Fruit fly (Drosophila melanogaster) whole organism, wandering third instar larva: ENCODE measurements around the gene CG33639.
A peak's percentile ranks its signal among the peaks of the same experiment; 100 is the strongest.

ENCODE experiments used
- Abd-B ChIP-seq: fragments of >200 bp; optimal IDR thresholded peaks from 2 replicates; lab custom pipeline; 2017; ENCODE audit warnings: missing biosample characterization, missing genetic modification characterization
- CG9705 ChIP-seq: fragments of 200-800 bp; sonication (Bioruptor generic); optimal IDR thresholded peaks from 2 replicates; lab custom pipeline; 2018; ENCODE audit warnings: missing biosample characterization, mild to moderate bottlenecking, missing genetic modification characterization
- CrebA ChIP-seq: fragments of 200-800 bp; sonication (Bioruptor generic); optimal IDR thresholded peaks from 2 replicates; lab custom pipeline; 2016; ENCODE audit warnings: missing biosample characterization, mild to moderate bottlenecking, missing genetic modification characterization, borderline replicate concordance
- Dfd ChIP-seq: fragments of >200 bp; optimal IDR thresholded peaks from 2 replicates; lab custom pipeline; 2017; ENCODE audit warnings: missing biosample characterization, missing genetic modification characterization
- Dif ChIP-seq: fragments of 200-275, 200-300 bp; sonication (Bioruptor generic); optimal IDR thresholded peaks from 2 replicates; lab custom pipeline; 2018; ENCODE audit warnings: missing biosample characterization, missing genetic modification characterization; ENCODE audit not compliant: partially characterized antibody
- Hnf4 ChIP-seq: fragments of 200-800 bp; sonication (Bioruptor generic); optimal IDR thresholded peaks from 2 replicates; lab custom pipeline; 2016; ENCODE audit warnings: missing biosample characterization, mild to moderate bottlenecking, missing genetic modification characterization
- Hr78 ChIP-seq: fragments of >200 bp; optimal IDR thresholded peaks from 2 replicates; lab custom pipeline; 2017; ENCODE audit warnings: missing biosample characterization, missing genetic modification characterization
- Jra ChIP-seq: sonication (Bioruptor generic); optimal IDR thresholded peaks from 2 replicates; lab custom pipeline; 2016; ENCODE audit warnings: missing biosample characterization, missing genetic modification characterization
- Mio ChIP-seq: sonication (Bioruptor generic); optimal IDR thresholded peaks from 2 replicates; lab custom pipeline; 2016; ENCODE audit warnings: missing biosample characterization, missing genetic modification characterization
- Myc ChIP-seq: fragments of >200 bp; optimal IDR thresholded peaks from 2 replicates; lab custom pipeline; 2017
- N ChIP-seq: fragments of >200 bp; optimal IDR thresholded peaks from 2 replicates; lab custom pipeline; 2018; ENCODE audit warnings: missing biosample characterization, missing external identifiers, missing genetic modification characterization
- Rel ChIP-seq, 2 experiments: fragments of 200-800 bp; sonication (Bioruptor generic) in 1 of 2; optimal IDR thresholded peaks; 2 replicates in 1 of 2; 3 replicates in 1 of 2; lab custom pipeline; 2016 to 2019; ENCODE audit warnings: mild to moderate bottlenecking in 2 of 2, missing biosample characterization in 2 of 2, missing genetic modification characterization in 2 of 2, moderate library complexity in 1 of 2
- Sp1 ChIP-seq: fragments of 200-800 bp; sonication (Bioruptor generic); optimal IDR thresholded peaks from 3 replicates; lab custom pipeline; 2019; ENCODE audit warnings: missing biosample characterization, mild to moderate bottlenecking, missing genetic modification characterization, moderate library complexity
- Vsx2 ChIP-seq: fragments of 200-300, 225-300 bp; sonication (Bioruptor generic); optimal IDR thresholded peaks from 2 replicates; lab custom pipeline; 2018; ENCODE audit warnings: missing biosample characterization, missing genetic modification characterization; ENCODE audit not compliant: partially characterized antibody
- br ChIP-seq: fragments of 200-800 bp; sonication (Bioruptor generic); optimal IDR thresholded peaks from 2 replicates; lab custom pipeline; 2016; ENCODE audit warnings: missing biosample characterization, missing genetic modification characterization
- brk ChIP-seq: fragments of 200-800 bp; sonication (Bioruptor generic); optimal IDR thresholded peaks from 2 replicates; lab custom pipeline; 2016; ENCODE audit warnings: missing biosample characterization, mild to moderate bottlenecking, missing genetic modification characterization
- dl ChIP-seq, 2 experiments: fragments of 175-275, 200-275 bp in 1 of 2; fragments of 200-275 bp in 1 of 2; sonication (Bioruptor generic); optimal IDR thresholded peaks; lab custom pipeline; 2018; ENCODE audit warnings: mild to moderate bottlenecking in 2 of 2, missing biosample characterization in 2 of 2, missing genetic modification characterization in 2 of 2, moderate library complexity in 2 of 2; ENCODE audit not compliant: partially characterized antibody in 2 of 2, insufficient read depth in 1 of 2
- dmrt93B ChIP-seq: fragments of 200-800 bp; sonication (Bioruptor generic); optimal IDR thresholded peaks from 2 replicates; lab custom pipeline; 2018; ENCODE audit warnings: missing biosample characterization, mild to moderate bottlenecking, missing genetic modification characterization
- dsf ChIP-seq: sonication (Bioruptor generic); optimal IDR thresholded peaks from 2 replicates; lab custom pipeline; 2016; ENCODE audit warnings: missing biosample characterization, missing genetic modification characterization, borderline replicate concordance
- ey ChIP-seq: fragments of 200-800 bp; sonication (Bioruptor generic); optimal IDR thresholded peaks from 2 replicates; lab custom pipeline; 2016; ENCODE audit warnings: missing biosample characterization, missing genetic modification characterization
- foxo ChIP-seq, 2 experiments: fragments of 200-800 bp; sonication (Bioruptor generic); optimal IDR thresholded peaks; 2 replicates in 1 of 2; 3 replicates in 1 of 2; lab custom pipeline; 2016 to 2017; ENCODE audit warnings: missing biosample characterization in 2 of 2, missing genetic modification characterization in 2 of 2
- fru ChIP-seq: fragments of 200-800 bp; sonication (Bioruptor generic); optimal IDR thresholded peaks from 3 replicates; lab custom pipeline; 2016; ENCODE audit warnings: missing biosample characterization, mild to moderate bottlenecking, missing genetic modification characterization
- h ChIP-seq: fragments of 200-800 bp; sonication (Bioruptor generic); optimal IDR thresholded peaks from 3 replicates; lab custom pipeline; 2016; ENCODE audit warnings: missing biosample characterization, mild to moderate bottlenecking, missing genetic modification characterization
- lola ChIP-seq: fragments of >200 bp; optimal IDR thresholded peaks from 2 replicates; lab custom pipeline; 2017; ENCODE audit warnings: missing biosample characterization, missing genetic modification characterization
- pan ChIP-seq: fragments of >200 bp; optimal IDR thresholded peaks from 2 replicates; lab custom pipeline; 2017
- rgr ChIP-seq: fragments of 200-800 bp; sonication (Bioruptor generic); optimal IDR thresholded peaks from 3 replicates; lab custom pipeline; 2016; ENCODE audit warnings: missing biosample characterization, mild to moderate bottlenecking, missing genetic modification characterization
- sv ChIP-seq: fragments of 200-800 bp; sonication (Bioruptor generic); optimal IDR thresholded peaks from 3 replicates; lab custom pipeline; 2016; ENCODE audit warnings: missing biosample characterization, missing genetic modification characterization
- tai ChIP-seq: sonication (Bioruptor generic); optimal IDR thresholded peaks from 2 replicates; lab custom pipeline; 2016; ENCODE audit warnings: missing biosample characterization, missing genetic modification characterization
- woc ChIP-seq: sonication (Bioruptor generic); optimal IDR thresholded peaks from 2 replicates; lab custom pipeline; 2016; ENCODE audit warnings: missing biosample characterization, mild to moderate bottlenecking, missing genetic modification characterization

The CG33639 gene

DNA sequence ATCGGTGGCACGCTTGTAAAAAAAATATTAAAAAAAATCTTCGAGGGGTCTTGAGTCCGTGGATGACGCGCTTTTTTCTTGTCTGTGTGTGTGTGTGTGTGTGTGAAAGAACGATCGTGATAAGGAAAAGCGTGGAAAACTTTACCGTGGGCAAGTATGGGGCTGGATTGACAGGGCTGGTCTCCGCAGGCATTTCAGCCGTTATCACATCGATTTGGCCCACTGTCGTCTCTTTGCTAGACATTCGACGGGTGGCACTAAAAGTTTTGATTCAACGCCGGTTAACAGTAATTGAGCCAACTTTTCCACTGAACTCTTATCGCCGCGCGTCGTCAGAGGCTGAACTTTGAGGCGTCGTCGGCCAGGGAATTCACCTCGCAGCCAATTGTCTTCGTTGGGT is 21.0 kb upstream of the CG33639 start:
- TF ChIP-seq ey (GFP tag; lab: Kevin White, UChicago): no peak
- TF ChIP-seq CG9705: no peak
- TF ChIP-seq Dfd (GFP tag; lab: Kevin White, UChicago): no peak
- no peak for TF ChIP-seq brk (GFP tag; lab: Kevin White, UChicago)
- no peak for TF ChIP-seq Rel (GFP tag; optimal IDR thresholded peaks at IDR 0.05; lab: Kevin White, UChicago)
- TF ChIP-seq Rel (tag; optimal IDR thresholded peaks at IDR 0.05; lab: Kevin White, UChicago): no peak
- no peak for TF ChIP-seq Myc (lab: Kevin White, UChicago)
- TF ChIP-seq Mio (GFP tag; lab: Kevin White, UChicago): no peak
- no peak for TF ChIP-seq dmrt93B (GFP tag; lab: Kevin White, UChicago)
- TF ChIP-seq Sp1 (GFP tag; lab: Kevin White, UChicago): no peak
- TF ChIP-seq dl (GFP tag; optimal IDR thresholded peaks at IDR 0.05; lab: Kevin White, UChicago; ENCODE audit: insufficient read depth in 1 of 2, partially characterized antibody in 2 of 2): no peak

DNA sequence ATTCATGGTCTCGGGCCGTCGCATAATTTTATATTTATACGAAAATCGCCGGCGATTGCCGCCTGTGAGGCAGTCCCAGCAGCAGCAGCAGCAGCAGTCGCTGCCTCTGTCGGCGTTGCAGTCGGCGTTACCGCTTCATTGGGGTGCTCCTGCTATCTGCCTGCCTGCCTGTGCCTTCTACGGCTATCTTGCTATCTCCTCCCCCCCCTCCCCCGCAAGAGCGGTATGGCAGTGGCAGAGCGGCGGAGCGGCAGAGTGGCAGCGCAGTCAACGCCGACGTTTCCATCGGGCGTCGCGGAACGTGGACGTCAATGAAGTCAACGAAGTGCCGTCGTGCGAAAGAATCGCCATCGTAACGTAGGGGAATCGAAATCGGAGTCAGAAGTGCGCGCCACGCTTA is 19.3 kb upstream of the CG33639 start:
- TF ChIP-seq Dfd (GFP tag; lab: Kevin White, UChicago) (peak; percentile 70), sv (GFP tag; lab: Kevin White, UChicago) (no peak), woc (GFP tag; lab: Kevin White, UChicago) (no peak)

DNA sequence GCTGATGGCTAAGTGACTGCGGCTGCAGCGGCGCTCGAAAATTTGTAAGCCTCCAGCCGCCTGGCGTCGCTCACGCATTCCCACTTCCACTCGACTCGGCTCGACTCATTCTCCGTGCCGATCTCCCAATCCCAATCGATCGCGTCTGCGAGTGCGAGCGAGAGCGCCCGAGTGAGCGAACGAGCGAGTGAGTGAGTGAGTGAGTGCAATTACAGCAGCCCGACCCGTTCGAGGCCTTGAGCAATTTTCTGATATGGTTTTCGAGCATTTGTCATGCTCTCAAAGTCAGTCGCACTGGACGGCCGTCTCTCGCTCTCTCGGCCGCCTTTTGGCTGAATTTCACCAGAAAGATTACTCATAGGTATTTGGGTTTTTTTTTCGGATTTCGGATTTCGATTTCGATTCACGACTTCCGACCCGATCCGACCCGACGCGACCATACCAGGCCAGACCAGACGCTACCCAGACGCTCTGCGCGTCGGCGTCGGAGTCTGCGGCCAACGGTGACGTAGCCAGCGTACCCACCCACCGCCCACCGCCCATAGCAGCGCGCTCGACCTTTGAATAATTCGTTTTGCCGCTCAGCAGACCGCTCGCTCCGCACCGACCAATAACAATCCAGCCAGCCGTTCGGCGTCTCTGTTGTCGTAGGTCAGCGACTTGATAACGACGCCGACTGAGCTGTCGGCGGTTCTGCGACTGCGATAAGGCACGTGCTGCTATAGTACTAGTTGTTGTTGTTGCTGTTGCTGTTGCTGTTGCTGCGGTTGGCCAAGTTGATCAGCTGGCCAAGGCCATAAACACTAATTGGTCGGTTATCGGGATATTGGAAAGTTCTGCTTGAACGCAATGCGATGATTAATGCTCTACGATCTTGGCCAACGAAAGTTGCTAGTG is 17.7 kb upstream of the CG33639 start:
- TF ChIP-seq rgr (GFP tag; lab: Kevin White, UChicago) (no peak), pan (lab: Kevin White, UChicago) (no peak), ey (GFP tag; lab: Kevin White, UChicago) (no peak), br (GFP tag; lab: Kevin White, UChicago) (no peak), dl (GFP tag; optimal IDR thresholded peaks at IDR 0.05; lab: Kevin White, UChicago; ENCODE audit: insufficient read depth in 1 of 2, partially characterized antibody in 2 of 2) (peak in 1 of 2 experiments; percentile 62), Vsx2 (GFP tag; lab: Kevin White, UChicago) (no peak)
- TF ChIP-seq, all 38 proteins: peak for 1

DNA sequence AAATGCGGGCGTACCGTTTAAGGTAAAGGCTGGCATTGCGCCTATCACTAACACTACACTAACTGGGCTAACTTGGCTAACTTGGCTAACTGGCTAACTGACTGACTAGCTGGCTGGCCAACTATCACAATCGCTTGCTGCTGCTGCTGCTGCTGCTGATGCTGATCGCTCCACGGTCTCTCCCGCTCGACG is 17.2 kb upstream of the CG33639 start, which contains the start of gene upd2:
Gene upd2 (minus strand): TSS at position 101 of the 192 bp plus-strand sequence.
- TF ChIP-seq Hr78 (GFP tag; lab: Kevin White, UChicago): no peak
- TF ChIP-seq dl (GFP tag; optimal IDR thresholded peaks at IDR 0.05; lab: Kevin White, UChicago; ENCODE audit: insufficient read depth in 1 of 2, partially characterized antibody in 2 of 2): no peak
- no peak for TF ChIP-seq Jra (GFP tag; lab: Kevin White, UChicago)
- TF ChIP-seq dsf (GFP tag; lab: Kevin White, UChicago): no peak
- TF ChIP-seq Mio (GFP tag; lab: Kevin White, UChicago): no peak
- no peak for TF ChIP-seq Dfd (GFP tag; lab: Kevin White, UChicago)
- no peak for TF ChIP-seq Myc (lab: Kevin White, UChicago)
- no peak for TF ChIP-seq Abd-B (GFP tag; lab: Kevin White, UChicago)
- TF ChIP-seq ey (GFP tag; lab: Kevin White, UChicago): no peak
- no peak for TF ChIP-seq CG9705
- TF ChIP-seq tai (GFP tag; lab: Kevin White, UChicago): no peak
- TF ChIP-seq lola (GFP tag; lab: Kevin White, UChicago): no peak
- no peak for TF ChIP-seq h
- TF ChIP-seq N (GFP tag; lab: Kevin White, UChicago): no peak
- no peak for TF ChIP-seq Sp1 (GFP tag; lab: Kevin White, UChicago)
- no peak for TF ChIP-seq dmrt93B (GFP tag; lab: Kevin White, UChicago)

DNA sequence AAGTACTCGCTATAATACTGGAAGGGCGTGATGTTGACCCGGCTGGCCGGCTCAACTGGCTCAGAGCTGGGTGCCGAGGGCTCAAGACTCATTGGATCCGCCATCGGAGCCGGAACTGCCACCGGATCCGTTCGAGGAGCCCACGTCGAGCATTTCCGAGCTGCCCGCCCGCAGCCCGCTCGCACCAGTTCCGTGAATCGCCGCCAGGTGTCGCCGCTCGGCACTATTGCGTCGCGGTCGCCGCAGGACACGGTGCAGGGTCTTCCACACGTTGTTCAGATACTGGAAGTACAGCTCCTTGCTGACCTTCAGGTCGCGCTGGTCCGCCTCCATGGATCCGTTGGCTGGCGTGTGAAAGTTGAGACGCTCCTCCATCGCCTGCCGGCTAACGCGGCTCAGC is 15.4 kb upstream of the CG33639 start:
- TF ChIP-seq fru (no peak), Rel (GFP tag; optimal IDR thresholded peaks at IDR 0.05; lab: Kevin White, UChicago) (no peak), Rel (tag; optimal IDR thresholded peaks at IDR 0.05; lab: Kevin White, UChicago) (no peak), Dif (no peak), Sp1 (GFP tag; lab: Kevin White, UChicago) (no peak), h (no peak)

DNA sequence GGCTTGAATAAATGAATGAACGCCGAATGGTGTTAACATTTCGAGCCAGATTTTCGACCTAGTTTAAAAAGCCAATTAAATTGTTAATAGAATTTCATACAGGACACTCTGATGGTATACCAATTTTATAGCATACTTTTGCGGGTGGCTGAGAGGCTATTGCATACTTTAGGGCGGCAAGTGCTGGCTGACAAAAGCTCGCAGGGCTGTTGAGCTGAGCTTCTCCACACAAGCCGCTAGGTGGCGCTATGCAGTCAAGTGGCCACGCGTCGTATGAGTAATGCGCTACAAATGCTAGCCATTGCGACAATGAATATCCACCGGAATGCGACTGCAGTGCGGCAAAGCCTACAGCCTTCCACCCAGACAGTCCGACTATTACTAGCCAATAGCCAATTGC is 13.4 kb upstream of the CG33639 start:
- TF ChIP-seq h (peak; percentile 75), sv (GFP tag; lab: Kevin White, UChicago) (no peak), dl (GFP tag; optimal IDR thresholded peaks at IDR 0.05; lab: Kevin White, UChicago; ENCODE audit: insufficient read depth in 1 of 2, partially characterized antibody in 2 of 2) (peak in 1 of 2 experiments; percentile 6), foxo (GFP tag; optimal IDR thresholded peaks at IDR 0.05; lab: Kevin White, UChicago) (no peak), brk (GFP tag; lab: Kevin White, UChicago) (no peak), lola (GFP tag; lab: Kevin White, UChicago) (peak; percentile 60), Dif (peak; percentile 62), Jra (GFP tag; lab: Kevin White, UChicago) (no peak), CG9705 (no peak), Vsx2 (GFP tag; lab: Kevin White, UChicago) (peak; percentile 42), Myc (lab: Kevin White, UChicago) (peak; percentile 83), Mio (GFP tag; lab: Kevin White, UChicago) (no peak), Hnf4 (no peak), N (GFP tag; lab: Kevin White, UChicago) (peak; percentile 3), CrebA (GFP tag; lab: Kevin White, UChicago) (no peak), fru (peak; percentile 14)
- TF ChIP-seq, all 38 proteins: peak for 8
